Fruit fly (Drosophila melanogaster): ENCODE measurements around the gene CG7309.

Gene CG7309

DNA sequence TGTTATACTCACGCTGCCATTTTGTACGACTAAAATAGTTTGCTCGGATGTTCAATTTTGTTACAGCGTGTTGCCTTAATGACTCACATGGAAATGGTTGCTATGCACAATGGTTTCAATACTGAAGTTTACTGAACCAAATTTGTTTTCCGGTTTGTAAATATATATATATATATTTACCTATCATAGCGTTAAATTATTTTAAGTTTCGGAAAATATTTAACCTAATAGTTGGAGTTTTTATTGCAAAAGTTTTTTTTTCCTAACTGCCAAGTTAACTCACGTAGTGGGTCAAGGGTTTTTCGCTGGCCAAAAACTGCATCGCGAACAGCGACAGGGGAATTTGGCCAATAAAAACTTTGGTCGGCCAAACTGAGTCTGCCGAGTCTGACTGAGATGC lies at the start of gene CG7309:
Gene CG7309 (minus strand): TSS at position 101 of the 400 bp plus-strand sequence.
- TF ChIP-seq Sin3A (optimal IDR thresholded peaks at IDR 0.05): no peak
- TF ChIP-seq insv (optimal IDR thresholded peaks at IDR 0.05): no peak
- no peak for TF ChIP-seq psq (optimal IDR thresholded peaks at IDR 0.05)
- TF ChIP-seq ttk (optimal IDR thresholded peaks at IDR 0.05): no peak
- no peak for TF ChIP-seq h (optimal IDR thresholded peaks at IDR 0.05)
- TF ChIP-seq Myc (optimal IDR thresholded peaks at IDR 0.05): no peak

- no peak for TF ChIP-seq Myc (optimal IDR thresholded peaks at IDR 0.05)
Measured at dm6 chr2L:10940196-10940595, 31.5 kb upstream of the CG7309 start.

- no peak for TF ChIP-seq psq (optimal IDR thresholded peaks at IDR 0.05)
- no peak for TF ChIP-seq h (optimal IDR thresholded peaks at IDR 0.05)
- no peak for TF ChIP-seq Sin3A (optimal IDR thresholded peaks at IDR 0.05)
- TF ChIP-seq Myc (optimal IDR thresholded peaks at IDR 0.05): no peak
- no peak for TF ChIP-seq ttk (optimal IDR thresholded peaks at IDR 0.05)
- no peak for TF ChIP-seq insv (optimal IDR thresholded peaks at IDR 0.05)
Measured at dm6 chr2L:10936362-10936761, 27.7 kb upstream of the CG7309 start, which contains the start of gene CG14072. TSS of gene CG14072 (plus strand) at chr2L:10936662.

DNA sequence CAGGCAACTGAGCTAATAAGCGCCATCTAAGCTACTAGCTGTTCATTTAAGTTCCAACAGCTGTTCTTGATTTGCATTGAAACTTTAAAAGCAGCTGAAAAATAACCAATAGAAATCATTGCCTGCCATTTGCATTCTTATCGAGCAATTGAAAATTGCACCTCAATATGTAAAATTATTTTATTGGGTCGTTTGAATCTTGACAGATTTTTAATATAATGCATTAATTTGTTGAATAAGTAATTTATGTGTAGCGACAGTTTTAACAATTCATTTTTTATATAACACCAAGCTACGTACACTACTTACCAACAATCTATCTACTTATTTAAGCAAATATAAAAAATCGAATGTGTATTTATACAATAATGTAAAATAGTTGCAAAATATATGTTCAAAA lies 1.9 kb upstream of the CG7309 start, which contains the start of gene CG14069:
Gene CG14069 (minus strand): TSS at position 101 of the 400 bp plus-strand sequence.
- TF ChIP-seq ttk (optimal IDR thresholded peaks at IDR 0.05) (no peak), psq (optimal IDR thresholded peaks at IDR 0.05) (no peak), insv (optimal IDR thresholded peaks at IDR 0.05) (no peak), h (optimal IDR thresholded peaks at IDR 0.05) (no peak)

dm6 chr2L:10901685-10902084 lies 7.0 kb downstream of the CG7309 start, which contains the start of gene CG14070:
TSS of gene CG14070 (minus strand) at chr2L:10901785.
- no peak for TF ChIP-seq insv (optimal IDR thresholded peaks at IDR 0.05)
- TF ChIP-seq Sin3A (optimal IDR thresholded peaks at IDR 0.05): no peak
- TF ChIP-seq h (optimal IDR thresholded peaks at IDR 0.05): no peak
- no peak for TF ChIP-seq ttk (optimal IDR thresholded peaks at IDR 0.05)
- no peak for TF ChIP-seq psq (optimal IDR thresholded peaks at IDR 0.05)
- TF ChIP-seq Myc (optimal IDR thresholded peaks at IDR 0.05): no peak

DNA sequence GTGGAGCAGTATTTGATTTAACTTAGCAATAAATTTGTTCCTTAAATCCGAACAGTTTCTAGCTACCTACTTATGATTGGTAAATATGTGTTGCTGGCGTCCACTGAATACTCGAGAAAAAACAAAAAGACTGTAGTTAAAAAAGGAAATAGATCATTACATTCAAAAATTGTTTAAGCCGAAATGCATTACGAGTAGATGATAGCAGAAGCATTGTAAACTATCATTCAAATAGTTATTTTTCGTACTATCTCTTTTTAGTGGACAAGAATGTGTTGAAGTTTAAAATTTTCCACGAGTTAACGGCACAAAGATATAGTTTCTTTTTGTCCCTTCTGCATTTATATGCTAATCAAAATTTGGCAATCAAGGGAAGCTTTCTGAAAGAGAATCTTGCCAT lies 19.9 kb downstream of the CG7309 start, which contains the start of gene CG14071:
Gene CG14071 (minus strand): TSS at position 101 of the 400 bp plus-strand sequence.
- no peak for TF ChIP-seq Myc (optimal IDR thresholded peaks at IDR 0.05)
- no peak for TF ChIP-seq psq (optimal IDR thresholded peaks at IDR 0.05)
- no peak for TF ChIP-seq Sin3A (optimal IDR thresholded peaks at IDR 0.05)
- no peak for TF ChIP-seq insv (optimal IDR thresholded peaks at IDR 0.05)
- TF ChIP-seq h (optimal IDR thresholded peaks at IDR 0.05): no peak

DNA sequence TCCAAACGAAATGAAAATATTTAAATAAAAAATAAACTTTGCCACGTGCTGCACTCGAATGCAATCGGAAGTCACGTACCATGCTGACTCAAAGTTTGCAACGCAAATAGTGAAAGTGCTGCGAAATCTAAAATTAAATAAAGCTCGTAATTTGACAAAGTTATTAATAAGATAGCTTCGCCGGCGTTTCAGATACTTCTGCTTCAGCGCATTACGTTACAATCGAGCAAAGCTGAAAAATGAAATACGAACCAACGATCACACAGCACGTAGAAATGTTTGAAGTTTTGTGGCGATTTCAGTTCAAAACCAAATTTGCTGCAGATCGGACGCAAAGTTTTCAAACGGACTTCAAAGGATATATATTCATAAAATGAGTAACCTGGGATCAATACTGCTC lies 38.8 kb downstream of the CG7309 start, which contains the start of gene CG12517:
Gene CG12517 (plus strand): TSS at position 301 of the 400 bp plus-strand sequence.
- no peak for TF ChIP-seq insv (optimal IDR thresholded peaks at IDR 0.05)
- no peak for TF ChIP-seq ttk (optimal IDR thresholded peaks at IDR 0.05)
- no peak for TF ChIP-seq Sin3A (optimal IDR thresholded peaks at IDR 0.05)
- TF ChIP-seq psq (optimal IDR thresholded peaks at IDR 0.05): no peak

dm6 chr2L:10858064-10859047 lies 50.3 kb downstream of the CG7309 start, which contains the start of the genes aurB and Stam:
TSS of gene aurB (minus strand) at chr2L:10858094.
TSS of gene Stam (plus strand) at chr2L:10858536.
- TF ChIP-seq ttk (optimal IDR thresholded peaks at IDR 0.05) (no peak), Myc (optimal IDR thresholded peaks at IDR 0.05) (no peak), psq (optimal IDR thresholded peaks at IDR 0.05) (no peak), Sin3A (optimal IDR thresholded peaks at IDR 0.05) (no peak), h (optimal IDR thresholded peaks at IDR 0.05) (no peak), insv (optimal IDR thresholded peaks at IDR 0.05) (no peak)

- TF ChIP-seq h (optimal IDR thresholded peaks at IDR 0.05) (no peak), insv (optimal IDR thresholded peaks at IDR 0.05) (no peak), ttk (optimal IDR thresholded peaks at IDR 0.05) (no peak), Myc (optimal IDR thresholded peaks at IDR 0.05) (no peak), Sin3A (optimal IDR thresholded peaks at IDR 0.05) (no peak), psq (optimal IDR thresholded peaks at IDR 0.05) (no peak)
Measured at dm6 chr2L:10856328-10856942, 52.3 kb downstream of the CG7309 start, which contains the start of gene Dnz1. TSS of gene Dnz1 (minus strand) at chr2L:10856644.

Measured in Kc167 (cell line).